Fruit fly (Drosophila melanogaster) whole organism, embryonic: ENCODE data around the gene sif.

ENCODE experiments used
- Hmx ChIP-seq: fragments of 200-800 bp; sonication (Bioruptor generic); optimal IDR thresholded peaks from 2 replicates; lab custom pipeline; 2016; ENCODE audit warnings: missing biosample characterization, missing genetic modification characterization
- PHDP ChIP-seq: fragments of 200-800 bp; sonication (Bioruptor generic); optimal IDR thresholded peaks from 3 replicates; lab custom pipeline; 2018; ENCODE audit warnings: missing biosample characterization, mild to moderate bottlenecking, missing genetic modification characterization, moderate library complexity
- klu ChIP-seq: fragments of 200-800 bp; sonication (Bioruptor generic); IDR thresholded peaks from 2 replicates; pipeline ENCODE4 v1.3.6; 2022; ENCODE audit warnings: missing biosample characterization, missing genetic modification characterization
- sc ChIP-seq, 3 experiments: fragments of >200 bp in 2 of 3; fragments of 200-800 bp in 1 of 3; sonication (Bioruptor generic) in 1 of 3; optimal IDR thresholded peaks; 2 replicates in 2 of 3; 3 replicates in 1 of 3; lab custom pipeline; 2017; ENCODE audit warnings: mild to moderate bottlenecking in 1 of 3, missing biosample characterization in 1 of 3, missing genetic modification characterization in 1 of 3, missing genetic modification reagents in 1 of 3
- sr ChIP-seq: fragments of 200-800 bp; sonication (Bioruptor generic); IDR thresholded peaks from 3 replicates; pipeline ENCODE4 v1.3.6; 2022; ENCODE audit warnings: missing biosample characterization, missing genetic modification characterization

DNA sequence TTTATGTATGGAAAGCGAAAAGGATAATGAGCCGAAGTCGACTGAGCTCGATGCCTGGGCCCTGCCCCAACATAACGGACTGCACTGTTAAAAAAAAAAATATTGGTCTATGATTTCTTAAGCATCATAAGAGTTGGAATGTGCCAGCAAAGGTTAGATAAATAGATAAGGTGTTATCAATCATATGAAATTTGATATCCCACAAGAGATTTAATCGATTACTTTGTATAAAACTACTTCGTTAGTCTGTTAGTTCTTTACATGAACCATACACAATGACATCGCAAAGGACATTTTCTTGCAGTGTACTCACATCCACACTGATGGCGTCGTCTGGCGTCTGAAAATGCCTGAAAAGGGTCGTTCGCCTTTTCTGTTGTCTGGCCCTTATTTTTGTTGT is 20.2 kb upstream of the sif start:
- no peak for TF ChIP-seq klu (GFP tag; lab: Robert Waterston, UW)
- TF ChIP-seq sc (optimal IDR thresholded peaks at IDR 0.05; lab: Kevin White, UChicago): no peak
- no peak for TF ChIP-seq sc (GFP tag; optimal IDR thresholded peaks at IDR 0.05; lab: Kevin White, UChicago)
- no peak for TF ChIP-seq Hmx (GFP tag; lab: Kevin White, UChicago)
- no peak for TF ChIP-seq sr (GFP tag; lab: Robert Waterston, UW)
- no peak for TF ChIP-seq PHDP (tag; lab: Kevin White, UChicago)
